Worm (Caenorhabditis elegans): ENCODE results near the gene clec-228.

clec-228 gene

DNA sequence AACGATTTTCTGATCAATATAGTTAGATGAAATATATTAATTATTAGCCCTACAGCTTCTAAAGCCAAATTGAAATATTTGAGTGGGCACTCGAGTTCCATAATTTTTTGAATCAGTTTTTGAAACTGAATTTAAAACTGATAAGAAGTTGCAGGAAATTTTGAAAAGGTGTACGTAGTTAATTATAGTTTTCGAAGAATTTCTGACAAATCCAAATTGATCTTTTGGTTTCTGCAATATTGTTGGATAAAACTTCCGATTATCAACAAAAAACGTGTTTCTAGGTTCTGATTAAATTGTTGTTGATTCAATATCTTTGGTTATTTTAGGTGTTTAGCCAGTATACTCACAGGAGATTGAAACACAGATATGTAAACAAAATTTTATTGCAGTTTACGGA, 32.5 kb downstream of the clec-228 start, which contains the start of gene T26H8.4:
T26H8.4 (minus strand) TSS at position 101 of the 400 bp plus-strand sequence.
- no peak for TF ChIP-seq ztf-18 (tag; optimal IDR thresholded peaks at IDR 0.05)
- no peak for TF ChIP-seq sptf-2 (GFP tag; optimal IDR thresholded peaks at IDR 0.05)
- TF ChIP-seq nfya-2 (GFP tag; IDR thresholded peaks at IDR 0.05), result no peak
- no peak for TF ChIP-seq ztf-28 (GFP tag; IDR thresholded peaks at IDR 0.05)
- TF ChIP-seq somi-1 (GFP tag; optimal IDR thresholded peaks at IDR 0.05), result no peak
- no peak for TF ChIP-seq athp-1 (tag; optimal IDR thresholded peaks at IDR 0.05)
- TF ChIP-seq cebp-1 (GFP tag; IDR thresholded peaks at IDR 0.05), result no peak
- TF ChIP-seq cebp-1 (tag; optimal IDR thresholded peaks at IDR 0.05), result no peak
- TF ChIP-seq F22D6.2 (tag; optimal IDR thresholded peaks at IDR 0.05), result no peak
- no peak for TF ChIP-seq rcor-1 (GFP tag; IDR thresholded peaks at IDR 0.05)
- no peak for TF ChIP-seq D2030.7 (GFP tag; IDR thresholded peaks at IDR 0.05)
- TF ChIP-seq rpc-1 (optimal IDR thresholded peaks at IDR 0.05), result no peak
- no peak for TF ChIP-seq rpc-1 (tag; optimal IDR thresholded peaks at IDR 0.05)
- no peak for TF ChIP-seq zfh-2 (GFP tag; conservative IDR thresholded peaks at IDR 0.05)
- no peak for TF ChIP-seq mes-4 (tag; optimal IDR thresholded peaks at IDR 0.05)
- TF ChIP-seq attf-6 (GFP tag; IDR thresholded peaks at IDR 0.05), result no peak
- TF ChIP-seq F55B11.4 (tag; optimal IDR thresholded peaks at IDR 0.05; ENCODE audit: borderline replicate concordance, insufficient read depth), result no peak
- TF ChIP-seq mcd-1 (GFP tag; IDR thresholded peaks at IDR 0.05), result no peak
- no peak for TF ChIP-seq B0035.1 (tag; optimal IDR thresholded peaks at IDR 0.05)

DNA sequence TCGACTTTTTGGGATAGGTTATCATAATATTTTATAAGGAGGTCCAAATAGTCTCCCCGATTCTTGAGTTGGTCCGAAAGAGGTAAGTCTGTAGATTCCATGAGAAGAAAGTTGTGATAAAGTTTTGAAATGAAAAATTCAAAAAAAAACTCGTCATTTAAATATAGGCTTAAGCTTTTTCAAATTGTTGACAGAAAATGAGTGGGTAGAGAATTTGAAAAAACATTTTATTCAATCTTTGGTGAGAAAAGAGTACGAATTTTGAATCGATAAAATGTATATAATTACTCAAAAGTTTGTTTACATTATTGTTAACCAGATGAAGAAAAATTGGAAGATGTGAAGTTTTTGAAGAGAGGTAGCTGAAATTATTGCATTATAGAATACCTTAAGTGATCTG, 33.8 kb downstream of the clec-228 start, which contains the start of gene T26H8.5:
T26H8.5 (minus strand) TSS at position 101 of the 400 bp plus-strand sequence.
- TF ChIP-seq C17E4.6 (GFP tag; IDR thresholded peaks at IDR 0.05) (no peak), F57C9.4 (tag; optimal IDR thresholded peaks at IDR 0.05) (no peak), pha-4 (tag; optimal IDR thresholded peaks at IDR 0.05) (no peak), rec-8 (tag; optimal IDR thresholded peaks at IDR 0.05) (no peak), nfya-1 (tag; optimal IDR thresholded peaks at IDR 0.05; ENCODE audit: borderline replicate concordance, insufficient read depth) (no peak), bed-2 (GFP tag; IDR thresholded peaks at IDR 0.05) (no peak), nhr-120 (GFP tag; IDR thresholded peaks at IDR 0.05) (no peak), him-1 (tag; optimal IDR thresholded peaks at IDR 0.05) (no peak), egrh-3 (GFP tag; IDR thresholded peaks at IDR 0.05) (no peak), tbx-9 (tag; optimal IDR thresholded peaks at IDR 0.05; ENCODE audit: borderline replicate concordance) (no peak), lin-26 (GFP tag; IDR thresholded peaks at IDR 0.05) (no peak), ZK185.1 (tag; optimal IDR thresholded peaks at IDR 0.05; ENCODE audit: poor library complexity, severe bottlenecking) (no peak), ztf-18 (tag; optimal IDR thresholded peaks at IDR 0.05) (no peak), ceh-58 (GFP tag; IDR thresholded peaks at IDR 0.05) (no peak)

DNA sequence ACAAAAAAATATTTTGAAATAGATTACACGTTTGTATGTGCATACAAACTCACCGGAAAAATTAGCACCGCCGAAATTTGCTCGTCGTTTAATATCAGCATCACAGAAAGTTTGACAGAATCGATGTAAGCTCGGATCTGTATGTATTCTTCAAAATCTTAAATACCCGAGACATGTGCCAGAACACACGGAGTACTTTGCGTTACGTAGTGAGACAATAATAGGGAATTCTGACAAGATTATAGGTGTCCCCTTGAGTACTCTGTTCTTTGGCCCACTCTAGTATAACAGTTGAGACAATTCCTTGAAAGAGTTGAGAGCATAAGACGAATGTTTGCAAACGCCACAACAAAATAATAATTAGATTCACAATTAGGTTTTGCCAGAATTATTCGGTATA, 35.6 kb downstream of the clec-228 start, which contains the start of gene srx-48:
srx-48 (minus strand) TSS at position 101 of the 400 bp plus-strand sequence.
- no peak for TF ChIP-seq Y79H2A.3 (GFP tag; conservative IDR thresholded peaks at IDR 0.05)
- no peak for TF ChIP-seq dpl-1 (GFP tag; optimal IDR thresholded peaks at IDR 0.05)
- no peak for TF ChIP-seq unc-130 (GFP tag; optimal IDR thresholded peaks at IDR 0.05)
- TF ChIP-seq snpc-1.1 (tag; optimal IDR thresholded peaks at IDR 0.05; ENCODE audit: insufficient read depth), result no peak
- TF ChIP-seq attf-3 (GFP tag; conservative IDR thresholded peaks at IDR 0.05), result no peak
- no peak for TF ChIP-seq athp-1 (tag; optimal IDR thresholded peaks at IDR 0.05)
- TF ChIP-seq ztf-6 (GFP tag; IDR thresholded peaks at IDR 0.05), result no peak
- no peak for TF ChIP-seq cebp-1 (GFP tag; IDR thresholded peaks at IDR 0.05)
- TF ChIP-seq cebp-1 (tag; optimal IDR thresholded peaks at IDR 0.05), result no peak
- no peak for TF ChIP-seq zim-3 (tag; optimal IDR thresholded peaks at IDR 0.05)
- no peak for TF ChIP-seq B0035.1 (tag; optimal IDR thresholded peaks at IDR 0.05)
- no peak for TF ChIP-seq madf-3 (GFP tag; IDR thresholded peaks at IDR 0.05)
- TF ChIP-seq F49E8.2 (tag; optimal IDR thresholded peaks at IDR 0.05; ENCODE audit: insufficient read depth), result no peak
- TF ChIP-seq madf-8 (GFP tag; conservative IDR thresholded peaks at IDR 0.05), result no peak
- no peak for TF ChIP-seq C06A6.2 (GFP tag; conservative IDR thresholded peaks at IDR 0.05)
- no peak for TF ChIP-seq hlh-12 (tag; optimal IDR thresholded peaks at IDR 0.05)
- TF ChIP-seq attf-5 (GFP tag; optimal IDR thresholded peaks at IDR 0.05), result no peak
- TF ChIP-seq lin-26 (GFP tag; IDR thresholded peaks at IDR 0.05), result no peak
